Worm (Caenorhabditis elegans): ENCODE measurements around the gene T05B9.2.

DNA sequence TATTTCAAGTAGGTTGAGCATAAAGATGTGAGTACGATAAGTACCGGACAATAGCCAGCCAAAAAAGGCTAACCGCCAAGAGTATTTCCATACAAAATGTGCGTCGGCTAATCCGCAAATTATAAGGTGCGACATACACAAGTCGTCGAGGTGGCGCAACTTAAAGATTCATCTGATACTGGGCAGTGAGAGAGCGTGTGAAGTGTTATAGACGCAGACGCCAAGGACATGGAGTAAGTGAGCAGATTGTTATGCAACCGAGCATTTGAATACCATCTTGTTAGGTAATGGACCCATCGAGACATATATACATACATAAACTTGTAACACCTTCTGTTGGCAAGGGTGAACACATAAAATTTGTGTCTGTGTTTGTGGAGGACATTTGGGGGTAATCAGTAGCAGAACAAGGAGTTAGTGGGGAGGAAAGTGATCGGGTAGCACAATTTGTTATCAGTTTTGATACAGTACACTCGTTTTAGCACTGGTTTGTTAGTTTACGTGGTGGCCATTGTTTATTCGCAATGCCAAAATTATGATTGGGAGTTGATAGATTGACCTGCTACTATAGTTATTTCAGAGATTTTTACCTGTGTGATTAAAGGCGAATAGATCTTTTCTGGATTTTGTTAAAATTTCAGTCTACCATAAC is 29.8 kb downstream of the T05B9.2 start:
- TF ChIP-seq fos-1 (tag; optimal IDR thresholded peaks at IDR 0.05): peak; percentile 32
- no peak for TF ChIP-seq ceh-82 (tag; optimal IDR thresholded peaks at IDR 0.05)
- no peak for TF ChIP-seq unc-62 (GFP tag; optimal IDR thresholded peaks at IDR 0.05)

All from whole organism, L2 larva.